Worm (Caenorhabditis elegans) whole organism, L1 larva: Measurements from ENCODE around the gene K08D8.3.

Experiments used
- C16A3.4 ChIP-seq: fragments of 150-350 bp; optimal IDR thresholded peaks from 2 replicates; lab custom pipeline; 2014; ENCODE audit warnings: missing biosample characterization, missing genetic modification characterization
- C34B4.2 ChIP-seq: sonication (generic microtip); optimal IDR thresholded peaks from 2 replicates; lab custom pipeline; 2017; ENCODE audit warnings: mild to moderate bottlenecking, missing genetic modification characterization, missing compliant biosample characterization
- F16B12.6 ChIP-seq: fragments of 150-350 bp; optimal IDR thresholded peaks from 2 replicates; lab custom pipeline; 2014; ENCODE audit warnings: missing biosample characterization, missing genetic modification characterization
- aha-1 ChIP-seq: fragments of 150-350 bp; optimal IDR thresholded peaks from 2 replicates; lab custom pipeline; 2014; ENCODE audit warnings: missing biosample characterization, missing genetic modification characterization
- ceh-8 ChIP-seq: fragments of 200-800 bp; sonication (Bioruptor generic); optimal IDR thresholded peaks from 2 replicates; lab custom pipeline; 2018; ENCODE audit warnings: mild to moderate bottlenecking, missing genetic modification characterization, moderate library complexity, missing compliant biosample characterization
- ceh-82 ChIP-seq, 3 experiments: fragments of 150-350 bp in 1 of 3; sonication (generic microtip) in 2 of 3; optimal IDR thresholded peaks; 2 replicates each; lab custom pipeline; 2014 to 2017; ENCODE audit warnings: missing biosample characterization in 3 of 3, missing genetic modification characterization in 3 of 3
- ceh-88 ChIP-seq: fragments of 200-800 bp; sonication (Bioruptor generic); IDR thresholded peaks from 2 replicates; pipeline ENCODE4 v1.3.6; 2022; ENCODE audit warnings: missing genetic modification characterization, missing compliant biosample characterization
- ceh-90 ChIP-seq: sonication (generic microtip); optimal IDR thresholded peaks from 2 replicates; lab custom pipeline; 2016; ENCODE audit warnings: missing genetic modification characterization, missing compliant biosample characterization
- dpl-1 ChIP-seq, 3 experiments: fragments of 150-350 bp in 2 of 3; sonication (generic microtip) in 1 of 3; optimal IDR thresholded peaks; 2 replicates each; lab custom pipeline; 2014 to 2017; ENCODE audit warnings: missing biosample characterization in 3 of 3, missing genetic modification characterization in 3 of 3, missing genetic modification reagents in 3 of 3
- dsc-1 ChIP-seq: sonication (generic microtip); optimal IDR thresholded peaks from 2 replicates; lab custom pipeline; 2016; ENCODE audit warnings: mild to moderate bottlenecking, missing genetic modification characterization, missing compliant biosample characterization
- efl-1 ChIP-seq, 4 experiments: fragments of 150-350 bp; optimal IDR thresholded peaks in 3 of 4; peaks in 1 of 4; 1 replicate in 1 of 4; 2 replicates in 3 of 4; lab custom pipeline; 2014; ENCODE audit warnings: missing biosample characterization in 2 of 4, missing genetic modification characterization in 2 of 4, missing genetic modification reagents in 2 of 4
- egl-13 ChIP-seq: sonication (generic microtip); optimal IDR thresholded peaks from 2 replicates; lab custom pipeline; 2016; ENCODE audit warnings: missing genotype, missing genetic modification reagents, missing genetic modification characterization, missing compliant biosample characterization
- elt-2 ChIP-seq: sonication (generic microtip); optimal IDR thresholded peaks from 2 replicates; lab custom pipeline; 2016; ENCODE audit warnings: missing genetic modification characterization, mild to moderate bottlenecking, inconsistent platforms, missing compliant biosample characterization, missing genetic modification reagents
- elt-3 ChIP-seq, 6 experiments: fragments of 150-350 bp in 1 of 6; sonication (generic microtip); optimal IDR thresholded peaks; 2 replicates each; lab custom pipeline; 2017 to 2018; ENCODE audit warnings: missing biosample characterization in 6 of 6, missing genetic modification characterization in 6 of 6, inconsistent platforms in 1 of 6
- fkh-8 ChIP-seq: sonication (generic microtip); optimal IDR thresholded peaks from 2 replicates; lab custom pipeline; 2016; ENCODE audit warnings: mild to moderate bottlenecking, missing genetic modification characterization, missing compliant biosample characterization
- hpl-2 ChIP-seq: fragments of 150-350 bp; optimal IDR thresholded peaks from 2 replicates; lab custom pipeline; 2014; ENCODE audit warnings: missing biosample characterization, missing genetic modification reagents, missing genetic modification characterization
- irx-1 ChIP-seq: sonication (generic microtip); optimal IDR thresholded peaks from 2 replicates; lab custom pipeline; 2016; ENCODE audit warnings: missing genetic modification characterization, missing compliant biosample characterization
- jun-1 ChIP-seq: fragments of 150-350 bp; optimal IDR thresholded peaks from 2 replicates; lab custom pipeline; 2014; ENCODE audit warnings: missing biosample characterization, missing genetic modification reagents, missing genetic modification characterization
- lin-13 ChIP-seq: fragments of 150-350 bp; optimal IDR thresholded peaks from 2 replicates; lab custom pipeline; 2014; ENCODE audit warnings: missing biosample characterization, missing genetic modification reagents, missing genetic modification characterization
- lin-14 ChIP-seq: fragments of 200-800 bp; sonication (Bioruptor generic); optimal IDR thresholded peaks from 2 replicates; lab custom pipeline; 2018; ENCODE audit warnings: mild to moderate bottlenecking, missing genetic modification characterization, moderate library complexity, missing compliant biosample characterization
- lin-35 ChIP-seq, 2 experiments: fragments of 150-350 bp; optimal IDR thresholded peaks; 2 replicates each; lab custom pipeline; 2014; ENCODE audit warnings: missing biosample characterization in 2 of 2, missing genetic modification characterization in 2 of 2, missing genetic modification reagents in 2 of 2
- lir-3 ChIP-seq: sonication (generic microtip); optimal IDR thresholded peaks from 2 replicates; lab custom pipeline; 2016; ENCODE audit warnings: mild to moderate bottlenecking, missing genetic modification characterization, moderate library complexity, missing compliant biosample characterization; ENCODE audit not compliant: poor library complexity
- mep-1 ChIP-seq: fragments of 150-350 bp; optimal IDR thresholded peaks from 2 replicates; lab custom pipeline; 2014; ENCODE audit warnings: missing biosample characterization, missing genetic modification characterization
- nhr-11 ChIP-seq: fragments of 150-350 bp; optimal IDR thresholded peaks from 2 replicates; lab custom pipeline; 2014; ENCODE audit warnings: missing biosample characterization, missing genetic modification characterization
- nhr-20 ChIP-seq: sonication (generic microtip); optimal IDR thresholded peaks from 2 replicates; lab custom pipeline; 2016; ENCODE audit warnings: mild to moderate bottlenecking, missing genetic modification characterization, missing compliant biosample characterization
- nhr-237 ChIP-seq: fragments of 150-350 bp; optimal IDR thresholded peaks from 2 replicates; lab custom pipeline; 2014; ENCODE audit warnings: missing biosample characterization, missing genetic modification characterization
- nhr-47 ChIP-seq: sonication (generic microtip); optimal IDR thresholded peaks from 2 replicates; lab custom pipeline; 2016; ENCODE audit warnings: mild to moderate bottlenecking, missing genetic modification characterization, moderate library complexity, missing compliant biosample characterization
- nhr-77 ChIP-seq: fragments of 150-350 bp; optimal IDR thresholded peaks from 2 replicates; lab custom pipeline; 2014; ENCODE audit warnings: missing biosample characterization, missing genetic modification characterization
- nhr-85 ChIP-seq: sonication (generic microtip); peaks from one replicate; lab custom pipeline; 2016; ENCODE audit warnings: missing genetic modification characterization, inconsistent platforms, missing compliant biosample characterization
- pag-3 ChIP-seq: sonication (generic microtip); optimal IDR thresholded peaks from 2 replicates; lab custom pipeline; 2017; ENCODE audit warnings: missing genetic modification characterization, mild to moderate bottlenecking, missing compliant biosample characterization, antibody characterized with exemption, borderline replicate concordance; ENCODE audit not compliant: insufficient read depth
- pax-3 ChIP-seq: fragments of 200-800 bp; sonication (Bioruptor generic); optimal IDR thresholded peaks from 2 replicates; lab custom pipeline; 2018; ENCODE audit warnings: mild to moderate bottlenecking, missing genetic modification characterization, moderate library complexity, missing compliant biosample characterization
- pqm-1 ChIP-seq: sonication (generic microtip); optimal IDR thresholded peaks from 3 replicates; lab custom pipeline; 2017; ENCODE audit warnings: missing biosample characterization, missing genetic modification characterization
- tbx-2 ChIP-seq: sonication (generic microtip); optimal IDR thresholded peaks from 2 replicates; lab custom pipeline; 2016; ENCODE audit warnings: missing genetic modification characterization, missing compliant biosample characterization
- unc-130 ChIP-seq: fragments of 150-350 bp; optimal IDR thresholded peaks from 2 replicates; lab custom pipeline; 2017; ENCODE audit warnings: missing biosample characterization, missing genetic modification characterization, inconsistent platforms
- unc-62 ChIP-seq: fragments of 150-350 bp; optimal IDR thresholded peaks from 2 replicates; lab custom pipeline; 2014; ENCODE audit warnings: missing biosample characterization, missing genetic modification reagents, missing genetic modification characterization
- unc-86 ChIP-seq: sonication (generic microtip); optimal IDR thresholded peaks from 2 replicates; lab custom pipeline; 2016; ENCODE audit warnings: missing genetic modification characterization, missing compliant biosample characterization
- unc-98 ChIP-seq: fragments of 200-800 bp; sonication (Bioruptor generic); IDR thresholded peaks from 2 replicates; pipeline ENCODE4 v1.3.6; 2022; ENCODE audit warnings: missing genetic modification characterization, missing compliant biosample characterization
- vab-15 ChIP-seq: sonication (generic microtip); optimal IDR thresholded peaks from 2 replicates; lab custom pipeline; 2017; ENCODE audit warnings: missing genotype, mild to moderate bottlenecking, missing genetic modification characterization, missing compliant biosample characterization
- xbp-1 ChIP-seq: sonication (generic microtip); optimal IDR thresholded peaks from 2 replicates; lab custom pipeline; 2016; ENCODE audit warnings: missing genetic modification characterization, missing compliant biosample characterization

Gene K08D8.3

DNA sequence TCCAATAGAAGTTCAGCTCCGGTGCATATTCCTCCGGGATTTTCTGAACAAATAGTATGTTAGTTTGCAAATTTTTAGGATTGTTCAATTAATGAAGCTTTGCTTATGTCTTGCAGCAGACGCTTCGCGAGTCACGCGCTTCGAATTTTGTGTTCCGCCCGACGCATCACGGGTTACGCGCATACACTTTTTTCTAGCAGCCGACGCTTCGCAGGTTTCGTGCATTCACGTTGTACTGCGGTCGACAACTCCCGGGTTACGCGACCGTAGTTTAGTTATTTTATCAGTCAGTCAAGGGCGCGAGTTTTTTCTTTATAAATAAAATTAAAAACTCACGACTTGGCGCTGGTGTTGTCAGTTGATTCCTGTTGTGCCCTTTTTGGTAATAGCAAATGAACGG is 36.6 kb downstream of the K08D8.3 start:
- TF ChIP-seq ceh-8, result no peak
- TF ChIP-seq fkh-8 (tag; lab: Kevin White, UChicago), result no peak
- TF ChIP-seq dpl-1 (GFP tag; optimal IDR thresholded peaks at IDR 0.05; lab: Kevin White, UChicago), result no peak
- no peak for TF ChIP-seq dsc-1
- no peak for TF ChIP-seq vab-15 (tag; lab: Kevin White, UChicago)
- no peak for TF ChIP-seq ceh-88 (GFP tag; lab: Robert Waterston, UW)
- no peak for TF ChIP-seq nhr-47 (tag; lab: Kevin White, UChicago)
- TF ChIP-seq unc-86, result no peak

- TF ChIP-seq unc-98 (GFP tag; lab: Robert Waterston, UW) (no peak), tbx-2 (no peak), lin-14 (no peak), ceh-82 (tag; optimal IDR thresholded peaks at IDR 0.05; lab: Kevin White, UChicago) (no peak), elt-2 (peak; percentile 34)
These were observed 37.1 kb downstream of the K08D8.3 start for ce11 chrIV:12869383-12869782.

DNA sequence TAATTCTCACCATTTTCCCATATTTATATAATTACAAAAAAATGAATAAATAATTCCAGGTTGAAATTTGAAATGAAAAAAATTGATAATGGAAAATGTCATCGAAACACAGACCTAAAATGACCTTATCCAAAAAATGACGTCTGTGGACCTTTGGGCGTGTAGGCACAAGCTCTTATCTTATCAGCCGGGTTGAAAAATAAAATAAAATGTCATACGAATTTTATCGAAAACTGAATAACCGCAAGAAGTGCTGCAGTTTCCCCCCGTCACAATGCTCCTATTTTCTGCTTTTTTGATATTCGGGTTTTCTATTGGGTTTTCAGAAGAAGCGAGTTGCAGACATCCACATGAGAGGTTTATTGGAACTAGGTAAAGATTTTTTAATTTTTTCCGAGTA is 40.6 kb downstream of the K08D8.3 start, which contains the start of gene clec-186:
TSS of gene clec-186 (plus strand) at position 226 of the 400 bp plus-strand sequence.
- TF ChIP-seq vab-15 (tag; lab: Kevin White, UChicago) (no peak), unc-62 (GFP tag; lab: Kevin White, UChicago) (no peak), efl-1 (optimal IDR thresholded peaks at IDR 0.05; lab: Kevin White, UChicago) (no peak), efl-1 (GFP tag; optimal IDR thresholded peaks at IDR 0.05 in 1 of 2; lab: Kevin White, UChicago) (peak in 1 of 2 experiments; percentile 20), hpl-2 (GFP tag; lab: Kevin White, UChicago) (no peak), egl-13 (tag; lab: Kevin White, UChicago) (no peak), nhr-20 (tag; lab: Kevin White, UChicago) (peak; percentile 18), elt-3 (tag; optimal IDR thresholded peaks at IDR 0.05; lab: Kevin White, UChicago) (no peak), nhr-237 (tag; lab: Kevin White, UChicago) (no peak), pag-3 (no peak), nhr-85 (no peak), ceh-88 (GFP tag; lab: Robert Waterston, UW) (no peak), elt-2 (peak; percentile 97), pqm-1 (tag; lab: Kevin White, UChicago) (peak; percentile 40), xbp-1 (tag; lab: Kevin White, UChicago) (no peak), irx-1 (tag; lab: Kevin White, UChicago) (no peak), lin-13 (GFP tag; lab: Kevin White, UChicago) (no peak), ceh-90 (tag; lab: Kevin White, UChicago) (no peak), lir-3 (tag; lab: Kevin White, UChicago) (no peak), unc-98 (GFP tag; lab: Robert Waterston, UW) (no peak), nhr-77 (tag; lab: Kevin White, UChicago) (no peak), jun-1 (tag; lab: Kevin White, UChicago) (peak; percentile 5), pax-3 (tag; lab: Kevin White, UChicago) (peak; percentile 45)

DNA sequence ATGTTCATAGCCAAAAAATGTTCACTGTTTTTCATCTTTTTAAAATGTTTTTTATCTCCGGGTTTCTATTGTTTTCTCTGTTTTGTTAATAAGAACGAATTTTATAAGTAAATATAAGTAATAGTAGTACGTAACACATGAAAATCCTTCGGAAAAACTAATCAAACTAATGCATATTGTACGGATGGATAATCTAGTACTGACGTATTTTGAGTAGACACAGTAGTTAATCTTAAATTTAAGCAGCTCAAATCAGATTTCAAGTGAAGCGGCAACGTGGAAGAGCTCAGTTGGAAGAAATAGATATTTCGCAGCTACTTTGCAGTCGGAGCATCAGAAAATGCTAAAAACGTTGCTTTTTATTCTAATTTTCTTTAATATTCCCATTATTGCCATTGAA is 46.7 kb downstream of the K08D8.3 start, which contains the start of gene gcy-18:
TSS of gene gcy-18 (plus strand) at position 301 of the 400 bp plus-strand sequence.
- no peak for TF ChIP-seq unc-130 (tag; lab: Kevin White, UChicago)
- peak; percentile 27 for TF ChIP-seq dsc-1
- TF ChIP-seq mep-1 (tag; lab: Kevin White, UChicago), result no peak

ce11 chrIV:12855248-12855647 is 51.2 kb downstream of the K08D8.3 start, which contains the start of gene nstp-5:
Gene nstp-5, plus strand, starts transcription at chrIV:12855548.
- TF ChIP-seq lin-35 (GFP tag; optimal IDR thresholded peaks at IDR 0.05; lab: Kevin White, UChicago) (no peak), nhr-11 (tag; lab: Kevin White, UChicago) (no peak), nhr-20 (tag; lab: Kevin White, UChicago) (no peak), aha-1 (tag; lab: Kevin White, UChicago) (no peak), ceh-8 (no peak), C34B4.2 (tag; lab: Kevin White, UChicago) (no peak), dpl-1 (GFP tag; optimal IDR thresholded peaks at IDR 0.05; lab: Kevin White, UChicago) (no peak), elt-3 (tag; optimal IDR thresholded peaks at IDR 0.05; lab: Kevin White, UChicago) (no peak), irx-1 (tag; lab: Kevin White, UChicago) (no peak), fkh-8 (tag; lab: Kevin White, UChicago) (no peak), F16B12.6 (tag; lab: Kevin White, UChicago) (no peak), hpl-2 (GFP tag; lab: Kevin White, UChicago) (no peak), C16A3.4 (no peak)
